Fruit fly (Drosophila melanogaster): Measurements from ENCODE around the gene CG43386.

Gene CG43386

dm6 chrX:9932296-9932892, 44.8 kb downstream of the CG43386 start:
- peak; percentile 55 for TF ChIP-seq abd-A (tag; optimal IDR thresholded peaks at IDR 0.05)
- no peak for TF ChIP-seq zen2 (GFP tag; IDR thresholded peaks at IDR 0.05; ENCODE audit: partially characterized antibody)
- TF ChIP-seq Rfx (GFP tag; IDR thresholded peaks at IDR 0.05) = no peak
- TF ChIP-seq tx (GFP tag; optimal IDR thresholded peaks at IDR 0.05) = no peak
- no peak for TF ChIP-seq CG11085 (GFP tag; IDR thresholded peaks at IDR 0.05)
- TF ChIP-seq tll (GFP tag; optimal IDR thresholded peaks at IDR 0.05) = no peak
- TF ChIP-seq Dip3 (GFP tag; optimal IDR thresholded peaks at IDR 0.05) = no peak
- TF ChIP-seq dan (GFP tag; IDR thresholded peaks at IDR 0.05) = no peak
- TF ChIP-seq CG11695 (GFP tag; IDR thresholded peaks at IDR 0.05) = no peak
- no peak for TF ChIP-seq croc (GFP tag; conservative IDR thresholded peaks at IDR 0.05)
- TF ChIP-seq CG7987 (GFP tag; optimal IDR thresholded peaks at IDR 0.05) = no peak
- 0 out of 4 replicates have a peak, but pooled peaks have one; percentile 58 for TF ChIP-seq chinmo (GFP tag; IDR thresholded peaks at IDR 0.05; ENCODE audit: partially characterized antibody)
- TF ChIP-seq GATAe (GFP tag; conservative IDR thresholded peaks at IDR 0.05) = no peak
- TF ChIP-seq CG12769 (tag; optimal IDR thresholded peaks at IDR 0.05) = peak; percentile 48
- peak; percentile 43 for TF ChIP-seq cg (GFP tag; optimal IDR thresholded peaks at IDR 0.05)
- TF ChIP-seq CG31441 (GFP tag; IDR thresholded peaks at IDR 0.05) = no peak
- no peak for TF ChIP-seq dysf (GFP tag; IDR thresholded peaks at IDR 0.05)
- no peak for TF ChIP-seq CkIIα-i1 (GFP tag; IDR thresholded peaks at IDR 0.05)
- TF ChIP-seq CG2202 (tag; optimal IDR thresholded peaks at IDR 0.05) = no peak
- peak; percentile 37 for TF ChIP-seq sd (tag; optimal IDR thresholded peaks at IDR 0.05)
- TF ChIP-seq Hr78 (GFP tag; optimal IDR thresholded peaks at IDR 0.05) = peak in 1 of 2 experiments; percentile 82
- no peak for TF ChIP-seq hth (optimal IDR thresholded peaks at IDR 0.05)
- no peak for TF ChIP-seq CG3065 (GFP tag; optimal IDR thresholded peaks at IDR 0.05)
- TF ChIP-seq unpg (GFP tag; optimal IDR thresholded peaks at IDR 0.05) = no peak
- TF ChIP-seq CG4404 (GFP tag; IDR thresholded peaks at IDR 0.05) = no peak
- TF ChIP-seq CHES-1-like (GFP tag; optimal IDR thresholded peaks at IDR 0.05) = no peak
- TF ChIP-seq CG10366 (GFP tag; IDR thresholded peaks at IDR 0.05) = no peak
- no peak for TF ChIP-seq CG10565 (GFP tag; optimal IDR thresholded peaks at IDR 0.05)
- TF ChIP-seq fru (optimal IDR thresholded peaks at IDR 0.05) = no peak
- no peak for TF ChIP-seq gsb (GFP tag; IDR thresholded peaks at IDR 0.05)
- no peak for TF ChIP-seq Sry-δ (GFP tag; optimal IDR thresholded peaks at IDR 0.05)
- TF ChIP-seq ind (GFP tag; optimal IDR thresholded peaks at IDR 0.05) = no peak
- no peak for TF ChIP-seq CG2129 (GFP tag; IDR thresholded peaks at IDR 0.05; ENCODE audit: partially characterized antibody)
- TF ChIP-seq CG42726 (GFP tag; IDR thresholded peaks at IDR 0.05; ENCODE audit: partially characterized antibody) = no peak
- peak in 1 of 2 experiments; percentile 81 for TF ChIP-seq Pdp1 (GFP tag; optimal IDR thresholded peaks at IDR 0.05)
- no peak for TF ChIP-seq h (optimal IDR thresholded peaks at IDR 0.05)
- no peak for TF ChIP-seq CG10321 (GFP tag; IDR thresholded peaks at IDR 0.05)
- no peak for TF ChIP-seq sisA (GFP tag; IDR thresholded peaks at IDR 0.05)
- no peak for TF ChIP-seq CG9609 (GFP tag; optimal IDR thresholded peaks at IDR 0.05)
- TF ChIP-seq ato (GFP tag; IDR thresholded peaks at IDR 0.05; ENCODE audit: partially characterized antibody) = no peak
- TF ChIP-seq CG8359 (GFP tag; optimal IDR thresholded peaks at IDR 0.05; ENCODE audit: borderline replicate concordance) = no peak
- no peak for TF ChIP-seq exex (tag; optimal IDR thresholded peaks at IDR 0.05)
- no peak for TF ChIP-seq sc (optimal IDR thresholded peaks at IDR 0.05)
- TF ChIP-seq sc (GFP tag; optimal IDR thresholded peaks at IDR 0.05) = no peak
- TF ChIP-seq CG3847 (GFP tag; IDR thresholded peaks at IDR 0.05) = no peak
- no peak for TF ChIP-seq Dp (GFP tag; optimal IDR thresholded peaks at IDR 0.05)
- no peak for TF ChIP-seq Hey (tag; optimal IDR thresholded peaks at IDR 0.05)
- TF ChIP-seq Gug (GFP tag; IDR thresholded peaks at IDR 0.05) = no peak
- no peak for TF ChIP-seq schlank (tag; optimal IDR thresholded peaks at IDR 0.05)
- peak; percentile 68 for TF ChIP-seq CG34376 (GFP tag; optimal IDR thresholded peaks at IDR 0.05)
- TF ChIP-seq lilli (GFP tag; optimal IDR thresholded peaks at IDR 0.05) = no peak
